Fruit fly (Drosophila melanogaster) whole organism, wandering third instar larva: ENCODE measurements around the gene lilli.

Experiments used
- Abd-B ChIP-seq: fragments of >200 bp; optimal IDR thresholded peaks from 2 replicates; lab custom pipeline; 2017; ENCODE audit warnings: missing biosample characterization, missing genetic modification characterization
- Hr78 ChIP-seq: fragments of >200 bp; optimal IDR thresholded peaks from 2 replicates; lab custom pipeline; 2017; ENCODE audit warnings: missing biosample characterization, missing genetic modification characterization
- h ChIP-seq: fragments of 200-800 bp; sonication (Bioruptor generic); optimal IDR thresholded peaks from 3 replicates; lab custom pipeline; 2016; ENCODE audit warnings: missing biosample characterization, mild to moderate bottlenecking, missing genetic modification characterization
- lola ChIP-seq: fragments of >200 bp; optimal IDR thresholded peaks from 2 replicates; lab custom pipeline; 2017; ENCODE audit warnings: missing biosample characterization, missing genetic modification characterization
- sv ChIP-seq: fragments of 200-800 bp; sonication (Bioruptor generic); optimal IDR thresholded peaks from 3 replicates; lab custom pipeline; 2016; ENCODE audit warnings: missing biosample characterization, missing genetic modification characterization

dm6 chr2L:2874185-2874541 is 11.6 kb upstream of the lilli start, which contains the start of gene Ifrd1:
- TF ChIP-seq lola (GFP tag; lab: Kevin White, UChicago) (no peak), h (GFP tag; lab: Kevin White, UChicago) (no peak), Hr78 (GFP tag; lab: Kevin White, UChicago) (no peak), Abd-B (no peak), sv (no peak)
